Worm (Caenorhabditis elegans) whole organism, young adult: Measurements from ENCODE around the gene teg-1.
A peak's percentile ranks its signal among the peaks of the same experiment; 100 is the strongest.

Source experiments
- B0336.3 ChIP-seq: fragments of 200-800 bp; sonication (Bioruptor generic); IDR thresholded peaks from 2 replicates; pipeline ENCODE4 v1.3.6; 2022; ENCODE audit warnings: missing genetic modification characterization, missing compliant biosample characterization
- F37B4.10 ChIP-seq: fragments of 200-800 bp; sonication (Bioruptor generic); IDR thresholded peaks from 2 replicates; pipeline ENCODE4 v1.3.6; 2022; ENCODE audit warnings: missing genetic modification characterization, missing compliant biosample characterization
- ZK185.1 ChIP-seq: sonication (generic microtip); optimal IDR thresholded peaks from 2 replicates; lab custom pipeline; 2016; ENCODE audit warnings: mild to moderate bottlenecking, missing genetic modification characterization, missing compliant biosample characterization; ENCODE audit not compliant: poor library complexity, severe bottlenecking
- cebp-2 ChIP-seq: fragments of 200-800 bp; sonication (Bioruptor generic); IDR thresholded peaks from 2 replicates; pipeline ENCODE4 v1.3.6; 2022; ENCODE audit warnings: missing genetic modification characterization, missing compliant biosample characterization
- ets-4 ChIP-seq: fragments of 200-800 bp; sonication (Bioruptor generic); optimal IDR thresholded peaks from 2 replicates; lab custom pipeline; 2018; ENCODE audit warnings: mild to moderate bottlenecking, missing genetic modification characterization, missing compliant biosample characterization
- nhr-27 ChIP-seq: fragments of 200-800 bp; sonication (Bioruptor generic); optimal IDR thresholded peaks from 2 replicates; lab custom pipeline; 2018; ENCODE audit warnings: mild to moderate bottlenecking, missing genetic modification characterization, moderate library complexity, missing compliant biosample characterization

- no peak for TF ChIP-seq ets-4 (GFP tag; lab: Kevin White, UChicago)
- TF ChIP-seq nhr-27 (tag; lab: Kevin White, UChicago), result no peak
- TF ChIP-seq ZK185.1 (tag; lab: Kevin White, UChicago), result no peak
- no peak for TF ChIP-seq F37B4.10
- TF ChIP-seq cebp-2, result no peak
- peak; percentile 26; the same call in 1 of the 2 replicates for TF ChIP-seq B0336.3 (GFP tag; lab: Robert Waterston, UW)
Observed at ce11 chrIII:11352840-11353239, 34.8 kb upstream of the teg-1 start.
